Worm (Caenorhabditis elegans) whole organism, dauer: ENCODE data around the gene gpa-9.

Source experiments
- unc-62 ChIP-seq: sonication (generic microtip); optimal IDR thresholded peaks from 2 replicates; lab custom pipeline; 2017; ENCODE audit warnings: missing biosample characterization, missing genetic modification reagents, missing genetic modification characterization

gpa-9 gene

DNA sequence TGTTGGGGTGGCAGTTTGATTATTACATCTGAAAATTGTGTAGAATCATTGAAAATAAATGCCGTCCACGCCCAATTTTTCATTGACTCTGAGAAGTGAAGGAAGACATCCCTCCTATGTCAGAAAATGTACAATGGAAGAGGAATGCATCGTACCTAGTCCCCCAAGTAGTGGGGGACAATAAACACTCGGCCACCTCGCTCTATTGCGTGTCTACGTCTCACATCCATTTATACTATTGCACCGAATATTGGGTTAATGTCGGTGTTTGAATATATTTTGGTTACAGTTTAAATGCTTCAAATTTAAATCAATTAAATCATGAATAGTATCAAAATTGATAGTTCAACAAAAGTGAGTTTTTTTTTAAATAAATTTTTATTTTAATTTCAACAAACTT is 523 bp upstream of the gpa-9 start, which contains the start of gene lin-25:
lin-25 (plus strand) TSS at position 290 of the 400 bp plus-strand sequence.
- TF ChIP-seq unc-62 = no peak

DNA sequence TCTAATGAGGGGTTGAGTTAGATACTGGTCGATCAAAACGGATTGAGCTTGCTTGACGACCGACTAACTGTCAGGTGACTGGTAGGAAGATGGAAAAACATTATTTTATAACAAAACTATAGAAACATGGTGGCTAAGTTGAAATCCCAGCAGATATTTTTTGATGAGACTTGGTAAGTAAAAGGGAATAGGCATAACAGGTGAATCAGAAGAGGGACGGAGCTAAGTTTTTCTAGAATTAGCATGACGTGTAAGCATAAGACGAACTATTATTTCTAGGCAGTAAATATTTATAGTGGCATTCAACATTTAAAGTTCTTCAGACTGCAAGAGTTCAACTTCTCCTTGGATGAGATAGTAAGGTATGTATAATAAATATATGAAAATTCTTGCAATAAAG is 4.6 kb downstream of the gpa-9 start, which contains the start of gene F56H9.8:
F56H9.8 (plus strand) TSS at position 301 of the 400 bp plus-strand sequence.
- TF ChIP-seq unc-62 = no peak

ce11 chrV:12640384-12640783 is 8.7 kb downstream of the gpa-9 start, which contains the start of gene gpa-8:
Gene gpa-8 (minus strand): TSS chrV:12640484.
- TF ChIP-seq unc-62 = no peak

- TF ChIP-seq unc-62 = no peak
These were observed 11.2 kb downstream of the gpa-9 start for ce11 chrV:12637764-12638502.

DNA sequence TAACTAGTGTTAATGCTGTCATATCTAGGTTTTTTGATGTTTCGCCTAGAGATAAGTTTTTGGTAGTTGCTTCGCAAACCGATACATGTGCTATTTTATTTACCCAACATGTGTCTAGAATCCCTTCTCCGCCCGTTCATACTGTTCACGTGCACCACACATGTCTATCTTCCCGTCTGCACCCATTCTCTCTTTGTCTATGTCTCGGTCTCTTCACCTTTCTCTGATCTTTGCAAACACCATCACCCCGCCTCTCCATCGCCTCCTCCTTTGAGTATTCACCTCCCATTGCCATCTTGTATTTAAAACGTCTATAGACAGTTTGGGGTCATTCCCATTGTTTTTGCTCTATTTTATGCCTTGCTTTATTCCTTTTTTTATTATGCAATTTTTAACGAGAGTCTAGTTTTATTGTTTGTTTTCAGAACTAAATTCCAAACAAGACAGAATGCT is 11.8 kb downstream of the gpa-9 start, which contains the start of gene F56H9.2:
F56H9.2 (plus strand) TSS at position 426 of the 453 bp plus-strand sequence.
- no peak for TF ChIP-seq unc-62

- TF ChIP-seq unc-62 = no peak
These were observed 12.9 kb downstream of the gpa-9 start for ce11 chrV:12636248-12636647.

ce11 chrV:12635218-12635617 is 13.9 kb downstream of the gpa-9 start:
- TF ChIP-seq unc-62 = no peak

DNA sequence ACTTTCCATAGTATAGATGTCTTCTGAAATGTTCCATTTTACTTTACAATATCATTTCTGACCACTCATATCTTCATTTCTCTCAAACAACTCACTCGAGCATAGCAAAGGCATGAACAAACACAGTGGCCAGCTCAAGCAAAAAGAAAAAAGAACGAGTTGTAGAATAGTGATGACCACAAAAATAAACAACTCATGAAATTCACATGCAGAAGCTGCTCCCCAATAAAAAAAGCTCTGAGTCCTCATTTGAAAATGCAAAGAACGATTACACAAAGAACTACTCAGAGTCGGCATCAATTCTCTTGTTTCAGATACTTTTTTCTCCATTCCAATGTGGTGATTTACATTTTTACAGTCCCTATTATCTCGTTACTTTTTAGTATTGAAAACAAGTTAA is 14.4 kb downstream of the gpa-9 start:
- no peak for TF ChIP-seq unc-62

DNA sequence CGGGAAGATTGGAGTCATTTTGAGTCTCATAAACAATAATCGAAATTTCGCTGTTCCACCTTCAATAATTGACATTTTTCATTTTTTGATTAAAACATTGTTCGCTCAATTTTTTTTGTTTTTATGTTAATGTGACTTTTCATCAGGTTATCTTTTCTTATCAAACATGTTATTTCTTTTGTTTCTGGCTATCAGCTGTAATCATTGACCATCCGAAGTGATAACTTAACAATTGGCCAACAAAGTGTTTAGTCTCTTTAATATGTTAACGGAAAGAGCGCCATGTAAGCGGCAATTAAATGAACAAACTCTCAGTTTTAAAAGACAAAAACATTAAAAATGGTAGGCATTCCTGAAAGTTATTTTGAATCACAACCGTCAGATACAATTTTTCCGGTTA is 15.1 kb downstream of the gpa-9 start:
- TF ChIP-seq unc-62 = no peak

DNA sequence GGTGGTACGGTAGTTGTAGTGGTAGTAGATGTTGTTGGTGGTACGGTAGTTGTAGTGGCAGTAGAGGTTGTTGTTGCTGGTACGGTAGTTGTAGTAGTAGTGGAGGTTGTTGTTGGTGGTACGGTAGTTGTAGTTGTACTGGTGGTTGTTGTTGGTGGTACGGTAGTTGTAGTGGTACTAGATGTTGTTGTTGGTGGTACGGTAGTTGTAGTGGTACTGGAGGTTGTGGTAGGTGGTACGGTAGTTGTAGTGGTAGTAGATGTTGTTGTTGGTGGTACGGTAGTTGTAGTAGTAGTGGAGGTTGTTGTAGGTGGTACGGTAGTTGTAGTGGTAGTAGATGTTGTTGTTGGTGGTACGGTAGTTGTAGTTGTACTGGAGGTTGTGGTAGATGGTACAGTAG is 16.1 kb downstream of the gpa-9 start:
- no peak for TF ChIP-seq unc-62

DNA sequence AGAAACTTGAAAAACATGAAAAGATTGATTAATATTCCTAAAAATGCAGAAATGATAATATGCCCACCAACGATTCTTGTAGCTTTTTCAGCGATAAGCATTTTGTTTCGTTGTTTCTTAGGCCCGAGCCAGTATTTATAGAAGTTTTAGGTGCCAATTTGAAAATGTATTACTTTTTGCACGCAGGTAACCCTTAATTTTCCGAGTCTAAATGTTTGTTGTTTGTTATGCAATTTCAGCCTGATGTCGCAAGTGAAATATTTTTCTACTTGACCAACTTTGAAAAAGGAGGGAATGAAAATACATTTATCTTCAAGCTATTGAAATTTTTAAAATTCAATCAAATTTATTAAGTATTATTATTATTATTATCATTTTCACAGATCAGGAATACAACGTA is 17.1 kb downstream of the gpa-9 start, which contains the start of gene srx-113:
srx-113 (minus strand) TSS at position 101 of the 400 bp plus-strand sequence.
- no peak for TF ChIP-seq unc-62

DNA sequence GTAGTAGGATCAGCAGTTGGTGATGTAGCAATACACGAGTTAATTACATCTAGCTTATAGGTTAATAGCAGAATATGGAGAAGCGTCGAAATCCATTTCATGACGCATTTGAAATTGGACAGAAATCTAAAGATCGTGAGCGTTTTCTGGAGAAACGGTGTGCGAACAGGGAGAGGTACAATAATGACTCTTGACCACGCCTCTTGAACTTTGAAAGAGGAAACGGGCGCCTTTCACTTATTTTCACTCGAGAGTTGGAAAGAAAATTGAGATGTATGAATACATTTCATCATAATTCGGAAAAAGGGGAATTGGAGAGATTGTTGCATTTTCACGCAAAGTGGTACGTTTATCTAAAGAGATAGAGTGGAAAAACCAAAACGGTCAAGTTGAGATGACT is 19.4 kb downstream of the gpa-9 start, which contains the start of gene F56H9.6:
F56H9.6 (minus strand) TSS at position 101 of the 400 bp plus-strand sequence.
- TF ChIP-seq unc-62 = no peak

- no peak for TF ChIP-seq unc-62
These were observed 24.7 kb downstream of the gpa-9 start, which contains the start of gene F56H9.9 for ce11 chrV:12624371-12624770. Gene F56H9.9 (minus strand): TSS chrV:12624471.

DNA sequence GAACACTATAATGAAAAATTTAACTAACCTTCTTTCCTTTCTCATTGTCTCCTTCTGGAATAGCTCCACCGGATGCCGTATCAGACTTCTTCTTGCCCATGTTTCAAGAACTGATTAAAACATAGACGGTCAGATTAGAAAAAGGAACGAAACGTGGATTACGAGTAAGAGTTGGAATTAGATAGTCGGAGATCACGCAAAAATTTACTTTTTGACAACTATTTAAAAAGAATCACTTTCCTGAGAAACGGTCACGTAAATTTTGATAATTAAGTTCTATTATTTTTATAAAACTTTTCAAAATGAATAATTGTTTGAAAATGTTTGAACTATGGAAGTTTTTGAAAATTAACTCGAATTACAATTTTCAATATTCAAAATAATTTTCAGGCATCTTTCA is 37.0 kb downstream of the gpa-9 start, which contains the start of gene cyc-2.2:
cyc-2.2 (minus strand) TSS at position 101 of the 400 bp plus-strand sequence.
- TF ChIP-seq unc-62 = no peak

DNA sequence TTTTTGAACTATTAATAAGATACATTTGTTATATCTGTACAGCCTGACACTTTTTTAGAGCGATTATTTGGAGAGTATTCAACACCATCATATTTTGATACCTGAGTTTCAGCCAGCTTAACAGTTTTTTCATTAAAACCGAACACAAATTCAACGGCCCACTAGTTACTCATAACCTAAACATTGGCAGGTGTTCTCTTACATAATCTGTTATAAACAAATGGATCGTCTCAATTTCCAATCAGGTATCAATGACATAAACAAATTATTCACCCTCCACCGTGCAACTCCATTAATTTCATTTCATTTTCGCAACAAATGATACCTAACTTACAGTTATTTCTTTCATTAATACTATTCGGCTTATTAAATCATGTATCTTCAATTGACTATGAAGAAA is 38.1 kb downstream of the gpa-9 start, which contains the start of gene cubn-1:
cubn-1 (plus strand) TSS at position 301 of the 400 bp plus-strand sequence.
- TF ChIP-seq unc-62 = no peak

DNA sequence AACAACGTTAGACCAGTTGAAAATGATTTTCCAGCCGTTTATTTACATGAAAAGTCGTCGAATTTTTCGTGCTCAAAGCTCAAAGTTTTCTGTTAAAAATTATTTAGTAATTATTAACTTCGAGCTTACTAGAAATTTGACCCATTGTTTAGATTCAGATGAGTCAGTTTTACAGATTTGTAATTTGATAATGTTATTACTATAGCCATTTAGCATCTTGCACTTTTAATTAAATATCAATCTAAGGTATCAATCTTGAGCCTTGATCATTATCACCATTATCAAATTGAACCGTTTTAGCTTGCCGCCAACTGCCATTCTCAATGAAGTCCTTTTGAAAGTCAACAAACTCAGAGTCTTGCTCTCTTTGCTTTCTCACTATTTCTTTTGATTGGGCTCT is 39.6 kb downstream of the gpa-9 start, which contains the start of gene ZC116.1:
ZC116.1 (plus strand) TSS at position 301 of the 400 bp plus-strand sequence.
- no peak for TF ChIP-seq unc-62

- TF ChIP-seq unc-62 = no peak
These were observed 40.3 kb downstream of the gpa-9 start, which contains the start of gene ZC116.5 for ce11 chrV:12608857-12609256. Gene ZC116.5 (minus strand): TSS chrV:12608957.

- TF ChIP-seq unc-62 = no peak
These were observed 42.0 kb downstream of the gpa-9 start, which contains the start of gene erg-28 for ce11 chrV:12607113-12607512. Gene erg-28 (plus strand): TSS chrV:12607413.
